Fruit fly (Drosophila melanogaster) whole organism, embryonic: ENCODE data around the gene CG1785.

Experiments used
- CG10274 ChIP-seq: fragments of 200-800 bp; sonication (Bioruptor generic); optimal IDR thresholded peaks from 3 replicates; lab custom pipeline; 2017; ENCODE audit warnings: missing biosample characterization, mild to moderate bottlenecking, missing genetic modification characterization
- CG12659 ChIP-seq: fragments of 200-800 bp; sonication (Bioruptor generic); optimal IDR thresholded peaks from 3 replicates; lab custom pipeline; 2017; ENCODE audit warnings: mild to moderate bottlenecking, missing biosample characterization, missing genetic modification reagents, missing genetic modification characterization
- CG12744 ChIP-seq: fragments of 200-800 bp; sonication (Bioruptor generic); optimal IDR thresholded peaks from 2 replicates; lab custom pipeline; 2016; ENCODE audit warnings: missing biosample characterization, missing genetic modification characterization
- CG12769 ChIP-seq: fragments of 200-800 bp; sonication (Bioruptor generic); optimal IDR thresholded peaks from 2 replicates; lab custom pipeline; 2019; ENCODE audit warnings: missing biosample characterization, mild to moderate bottlenecking, missing genetic modification characterization, moderate library complexity
- CG13123 ChIP-seq: fragments of 200-800 bp; sonication (Bioruptor generic); optimal IDR thresholded peaks from 2 replicates; lab custom pipeline; 2016; ENCODE audit warnings: missing biosample characterization, missing genetic modification characterization
- CG13424 ChIP-seq: fragments of 200-800 bp; sonication (Bioruptor generic); optimal IDR thresholded peaks from 2 replicates; lab custom pipeline; 2019; ENCODE audit warnings: missing biosample characterization, mild to moderate bottlenecking, missing genetic modification characterization, moderate library complexity
- CG14667 ChIP-seq: fragments of 200-800 bp; sonication (Bioruptor generic); IDR thresholded peaks from 2 replicates; pipeline ENCODE4 v1.3.6; 2022; ENCODE audit warnings: missing biosample characterization, missing genetic modification characterization
- CG15696 ChIP-seq: fragments of 200-800 bp; sonication (Bioruptor generic); optimal IDR thresholded peaks from 2 replicates; lab custom pipeline; 2019; ENCODE audit warnings: missing biosample characterization, mild to moderate bottlenecking, missing genetic modification characterization, moderate library complexity
- CG17359 ChIP-seq: fragments of 200-800 bp; sonication (Bioruptor generic); optimal IDR thresholded peaks from 3 replicates; lab custom pipeline; 2018; ENCODE audit warnings: missing biosample characterization, mild to moderate bottlenecking, missing genetic modification characterization, moderate library complexity
- CG18476 ChIP-seq: fragments of 200-800 bp; sonication (Bioruptor generic); optimal IDR thresholded peaks from 2 replicates; lab custom pipeline; 2016; ENCODE audit warnings: missing biosample characterization, mild to moderate bottlenecking, missing genetic modification characterization
- CG18619 ChIP-seq: fragments of 200-800 bp; sonication (Bioruptor generic); optimal IDR thresholded peaks from 3 replicates; lab custom pipeline; 2017; ENCODE audit warnings: missing biosample characterization, mild to moderate bottlenecking, missing genetic modification characterization
- CG30431 ChIP-seq: fragments of 200-800 bp; sonication (Bioruptor generic); optimal IDR thresholded peaks from 2 replicates; lab custom pipeline; 2017; ENCODE audit warnings: missing biosample characterization, missing genetic modification characterization
- CG32767 ChIP-seq: fragments of 200-800 bp; sonication (Bioruptor generic); IDR thresholded peaks from 2 replicates; pipeline ENCODE4 v1.3.6; 2022; ENCODE audit warnings: missing biosample characterization, missing genetic modification characterization
- CG33213 ChIP-seq: fragments of 200-800 bp; sonication (Bioruptor generic); optimal IDR thresholded peaks from 3 replicates; lab custom pipeline; 2016; ENCODE audit warnings: missing biosample characterization, missing genetic modification characterization
- CG34376 ChIP-seq: fragments of 200-800 bp; sonication (Bioruptor generic); optimal IDR thresholded peaks from 2 replicates; lab custom pipeline; 2018; ENCODE audit warnings: missing biosample characterization, mild to moderate bottlenecking, missing genetic modification characterization
- CG3995 ChIP-seq: fragments of 200-800 bp; sonication (Bioruptor generic); optimal IDR thresholded peaks from 3 replicates; lab custom pipeline; 2016; ENCODE audit warnings: missing biosample characterization, missing genetic modification characterization
- CG4282 ChIP-seq: fragments of 200-800 bp; sonication (Bioruptor generic); optimal IDR thresholded peaks from 2 replicates; lab custom pipeline; 2016; ENCODE audit warnings: missing biosample characterization, missing genetic modification characterization
- CG6791 ChIP-seq: fragments of 200-800 bp; sonication (Bioruptor generic); IDR thresholded peaks from 3 replicates; pipeline ENCODE4 v1.3.6; 2022; ENCODE audit warnings: missing biosample characterization, missing genetic modification characterization; ENCODE audit not compliant: partially characterized antibody
- CG6854 ChIP-seq: fragments of 200-800 bp; sonication (Bioruptor generic); optimal IDR thresholded peaks from 3 replicates; lab custom pipeline; 2017; ENCODE audit warnings: missing biosample characterization, mild to moderate bottlenecking, missing genetic modification characterization
- CG7271 ChIP-seq: fragments of 200-800 bp; sonication (Bioruptor generic); optimal IDR thresholded peaks from 2 replicates; lab custom pipeline; 2018; ENCODE audit warnings: missing biosample characterization, mild to moderate bottlenecking, missing genetic modification characterization, moderate library complexity
- CG7786 ChIP-seq: fragments of 200-800 bp; sonication (Bioruptor generic); optimal IDR thresholded peaks from 2 replicates; lab custom pipeline; 2016; ENCODE audit warnings: missing biosample characterization, missing genetic modification characterization
- CG8089 ChIP-seq: fragments of 200-800 bp; sonication (Bioruptor generic); optimal IDR thresholded peaks from 3 replicates; lab custom pipeline; 2016; ENCODE audit warnings: missing biosample characterization, missing genetic modification characterization
- CG8290 ChIP-seq, 3 experiments: fragments of 200-800 bp; sonication (Bioruptor generic); optimal IDR thresholded peaks; 2 replicates each; lab custom pipeline; 2016 to 2019; ENCODE audit warnings: missing biosample characterization in 3 of 3, missing genetic modification characterization in 3 of 3, mild to moderate bottlenecking in 2 of 3, moderate library complexity in 1 of 3
- CoRest ChIP-seq: fragments of 200-800 bp; sonication (Bioruptor generic); optimal IDR thresholded peaks from 3 replicates; lab custom pipeline; 2018; ENCODE audit warnings: missing biosample characterization, mild to moderate bottlenecking, missing genetic modification characterization, moderate library complexity
- Dfd ChIP-seq, 2 experiments: fragments of >200 bp; optimal IDR thresholded peaks; 2 replicates each; lab custom pipeline; 2017; ENCODE audit warnings: missing biosample characterization in 2 of 2, missing genetic modification characterization in 2 of 2
- Fer3 ChIP-seq: fragments of 200-800 bp; sonication (Bioruptor generic); optimal IDR thresholded peaks from 2 replicates; lab custom pipeline; 2018; ENCODE audit warnings: missing biosample characterization, mild to moderate bottlenecking, missing genetic modification characterization, moderate library complexity
- Gug ChIP-seq: fragments of 200-800 bp; sonication (Bioruptor generic); IDR thresholded peaks from 4 replicates; pipeline ENCODE4 v1.3.6; 2022; ENCODE audit warnings: missing biosample characterization, missing genetic modification characterization
- HLH54F ChIP-seq: fragments of 200-800 bp; sonication (Bioruptor generic); optimal IDR thresholded peaks from 3 replicates; lab custom pipeline; 2016; ENCODE audit warnings: missing biosample characterization, missing genetic modification characterization
- Hmr ChIP-seq: fragments of 200-800 bp; sonication (Bioruptor generic); optimal IDR thresholded peaks from 3 replicates; lab custom pipeline; 2017; ENCODE audit warnings: mild to moderate bottlenecking, missing biosample characterization, missing genetic modification reagents, missing genetic modification characterization
- PHDP ChIP-seq: fragments of 200-800 bp; sonication (Bioruptor generic); optimal IDR thresholded peaks from 3 replicates; lab custom pipeline; 2018; ENCODE audit warnings: missing biosample characterization, mild to moderate bottlenecking, missing genetic modification characterization, moderate library complexity
- Ptx1 ChIP-seq: fragments of 200-800 bp; sonication (Bioruptor generic); IDR thresholded peaks from 2 replicates; pipeline ENCODE4 v1.3.6; 2022; ENCODE audit warnings: missing biosample characterization, missing genetic modification characterization
- Six4 ChIP-seq: fragments of 200-800 bp; sonication (Bioruptor generic); optimal IDR thresholded peaks from 2 replicates; lab custom pipeline; 2016; ENCODE audit warnings: missing biosample characterization, missing genetic modification characterization
- ara ChIP-seq: fragments of 200-800 bp; sonication (Bioruptor generic); IDR thresholded peaks from 2 replicates; pipeline ENCODE4 v1.3.6; 2022; ENCODE audit warnings: missing biosample characterization, missing genetic modification characterization
- bcd ChIP-seq: fragments of 200-800 bp; sonication (Bioruptor generic); optimal IDR thresholded peaks from 2 replicates; lab custom pipeline; 2017; ENCODE audit warnings: missing biosample characterization, mild to moderate bottlenecking, missing genetic modification characterization
- chn ChIP-seq: fragments of 200-800 bp; sonication (Bioruptor generic); optimal IDR thresholded peaks from 2 replicates; lab custom pipeline; 2016; ENCODE audit warnings: missing biosample characterization, missing genetic modification characterization
- cwo ChIP-seq: fragments of 200-800 bp; sonication (Bioruptor generic); optimal IDR thresholded peaks from 3 replicates; lab custom pipeline; 2017; ENCODE audit warnings: missing biosample characterization, missing genetic modification characterization, mild to moderate bottlenecking, moderate library complexity, missing genetic modification reagents
- disco-r ChIP-seq: fragments of 200-800 bp; sonication (Bioruptor generic); optimal IDR thresholded peaks from 2 replicates; lab custom pipeline; 2016; ENCODE audit warnings: missing biosample characterization, missing genetic modification characterization
- fru ChIP-seq: fragments of >200 bp; optimal IDR thresholded peaks from 2 replicates; lab custom pipeline; 2017
- gce ChIP-seq: fragments of 200-800 bp; sonication (Bioruptor generic); IDR thresholded peaks from 3 replicates; pipeline ENCODE4 v1.3.6; 2022; ENCODE audit warnings: missing biosample characterization, missing genetic modification characterization
- hkb ChIP-seq, 2 experiments: fragments of 200-800 bp in 1 of 2; fragments of >200 bp in 1 of 2; sonication (Bioruptor generic) in 1 of 2; IDR thresholded peaks in 1 of 2; optimal IDR thresholded peaks in 1 of 2; 2 replicates each; pipeline versions ENCODE4 v1.3.6 to Lab custom; 2017 to 2022; ENCODE audit warnings: missing biosample characterization in 1 of 2, missing genetic modification characterization in 1 of 2
- lab ChIP-seq: fragments of 200-800 bp; sonication (Bioruptor generic); optimal IDR thresholded peaks from 3 replicates; lab custom pipeline; 2017; ENCODE audit warnings: missing biosample characterization, missing genetic modification characterization, mild to moderate bottlenecking, moderate library complexity, missing genetic modification reagents
- phol ChIP-seq: fragments of 200-800 bp; sonication (Bioruptor generic); optimal IDR thresholded peaks from 3 replicates; lab custom pipeline; 2018; ENCODE audit warnings: missing biosample characterization, mild to moderate bottlenecking, missing genetic modification characterization, moderate library complexity
- psq ChIP-seq: fragments of 200-800 bp; sonication (Bioruptor generic); optimal IDR thresholded peaks from 2 replicates; lab custom pipeline; 2017; ENCODE audit warnings: missing biosample characterization, missing genetic modification characterization
- pzg ChIP-seq: fragments of 200-800 bp; sonication (Bioruptor generic); optimal IDR thresholded peaks from 3 replicates; lab custom pipeline; 2018; ENCODE audit warnings: missing biosample characterization, mild to moderate bottlenecking, missing genetic modification characterization, moderate library complexity
- salm ChIP-seq: fragments of 200-800 bp; sonication (Bioruptor generic); optimal IDR thresholded peaks from 2 replicates; lab custom pipeline; 2018; ENCODE audit warnings: missing biosample characterization, mild to moderate bottlenecking, missing genetic modification characterization
- sens-2 ChIP-seq: fragments of 200-800 bp; sonication (Bioruptor generic); IDR thresholded peaks from 2 replicates; pipeline ENCODE4 v1.3.6; 2022; ENCODE audit warnings: missing biosample characterization, missing genetic modification characterization
- tgo ChIP-seq: fragments of 200-800 bp; sonication (Bioruptor generic); IDR thresholded peaks from 3 replicates; pipeline ENCODE4 v1.3.6; 2022; ENCODE audit warnings: missing biosample characterization, missing genetic modification characterization
- trh ChIP-seq: fragments of 200-800 bp; sonication (Bioruptor generic); optimal IDR thresholded peaks from 2 replicates; lab custom pipeline; 2016; ENCODE audit warnings: missing biosample characterization, missing genetic modification characterization
- unc-4 ChIP-seq: fragments of 200-800 bp; sonication (Bioruptor generic); IDR thresholded peaks from 2 replicates; pipeline ENCODE4 v1.3.6; 2022; ENCODE audit warnings: missing biosample characterization, missing genetic modification characterization; ENCODE audit not compliant: partially characterized antibody
- zen2 ChIP-seq: fragments of 200-800 bp; sonication (Bioruptor generic); IDR thresholded peaks from 3 replicates; pipeline ENCODE4 v1.3.6; 2022; ENCODE audit warnings: missing biosample characterization, missing genetic modification characterization; ENCODE audit not compliant: partially characterized antibody

The CG1785 gene

DNA sequence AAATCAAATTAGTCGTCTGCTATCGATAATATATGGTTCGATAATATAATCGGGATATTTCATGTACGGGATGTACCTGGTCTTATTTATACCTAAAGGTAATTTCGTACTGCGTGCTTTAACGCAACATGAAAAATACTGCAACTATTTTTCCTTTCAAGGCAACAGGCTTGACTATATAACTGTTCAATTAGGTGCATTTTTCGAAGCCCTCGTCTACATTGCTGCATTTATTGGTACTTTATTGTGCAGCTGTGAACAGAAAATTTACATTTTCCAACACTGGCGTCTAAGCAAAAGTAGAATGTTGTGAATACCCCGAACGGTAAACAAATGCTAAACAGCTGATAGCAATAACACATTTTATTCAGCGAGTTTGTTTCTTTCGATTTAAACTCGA lies 24.7 kb upstream of the CG1785 start, which contains the start of the genes Ppt1 and Ogg1 (continued):
- no peak for TF ChIP-seq gce (GFP tag; lab: Robert Waterston, UW)
- TF ChIP-seq bcd = no peak
- TF ChIP-seq CG15696 = peak; percentile 16
- peak; percentile 48 for TF ChIP-seq CG34376 (GFP tag; lab: Kevin White, UChicago)
- TF ChIP-seq zen2 = no peak
- TF ChIP-seq Hmr (GFP tag; lab: Kevin White, UChicago) = peak; percentile 59
- no peak for TF ChIP-seq CG6854 (GFP tag; lab: Kevin White, UChicago)
- no peak for TF ChIP-seq salm (tag; lab: Kevin White, UChicago)
- no peak for TF ChIP-seq psq
- TF ChIP-seq CG13123 (GFP tag; lab: Kevin White, UChicago) = peak; percentile 43
- no peak for TF ChIP-seq ara (GFP tag; lab: Robert Waterston, UW)
- TF ChIP-seq CG14667 (GFP tag; lab: Robert Waterston, UW) = no peak
- TF ChIP-seq CG6791 (GFP tag; lab: Robert Waterston, UW) = peak; percentile 38; the same call in 1 of the 3 replicates
- no peak for TF ChIP-seq Dfd (GFP tag; optimal IDR thresholded peaks at IDR 0.05; lab: Kevin White, UChicago)
- no peak for TF ChIP-seq sens-2 (GFP tag; lab: Robert Waterston, UW)
- TF ChIP-seq trh = no peak
- no peak for TF ChIP-seq CG32767 (GFP tag; lab: Robert Waterston, UW)
- TF ChIP-seq unc-4 (GFP tag; lab: Robert Waterston, UW) = peak; percentile 61; the same call in 1 of the 2 replicates
- no peak for TF ChIP-seq CG18476 (GFP tag; lab: Kevin White, UChicago)
- peak; percentile 13 for TF ChIP-seq PHDP (tag; lab: Kevin White, UChicago)
- TF ChIP-seq disco-r (GFP tag; lab: Kevin White, UChicago) = no peak
- no peak for TF ChIP-seq CG18619
- TF ChIP-seq cwo (GFP tag; lab: Kevin White, UChicago) = peak; percentile 1
- no peak for TF ChIP-seq CG30431 (GFP tag; lab: Kevin White, UChicago)
- TF ChIP-seq Gug = peak; percentile 43; the same call in 2 of the 4 replicates
- peak; percentile 55 for TF ChIP-seq phol (tag; lab: Kevin White, UChicago)
- peak; percentile 58 for TF ChIP-seq lab (GFP tag; lab: Kevin White, UChicago)
- no peak for TF ChIP-seq CG10274 (GFP tag; lab: Kevin White, UChicago)
- peak; percentile 23 for TF ChIP-seq CG3995 (GFP tag; lab: Kevin White, UChicago)
- peak; percentile 30 for TF ChIP-seq CG8089 (GFP tag; lab: Kevin White, UChicago)
- peak; percentile 45 for TF ChIP-seq CG12769 (tag; lab: Kevin White, UChicago)
- peak; percentile 57 for TF ChIP-seq CG13424 (tag; lab: Kevin White, UChicago)
- peak; percentile 13 for TF ChIP-seq Fer3 (tag; lab: Kevin White, UChicago)
- peak; percentile 72 for TF ChIP-seq chn
- TF ChIP-seq hkb (optimal IDR thresholded peaks at IDR 0.05; lab: Kevin White, UChicago) = no peak
- peak; percentile 61; the same call in 1 of the 2 replicates for TF ChIP-seq hkb (GFP tag; IDR thresholded peaks at IDR 0.05; lab: Robert Waterston, UW)
- TF ChIP-seq fru = no peak
- peak; percentile 35 for TF ChIP-seq CG4282 (GFP tag; lab: Kevin White, UChicago)
- peak; percentile 52 for TF ChIP-seq Six4
- peak; percentile 41 for TF ChIP-seq CG17359
- TF ChIP-seq CG12744 (GFP tag; lab: Kevin White, UChicago) = no peak
- peak; percentile 42 for TF ChIP-seq CG7786 (GFP tag; lab: Kevin White, UChicago)
- peak; percentile 64 for TF ChIP-seq pzg (GFP tag; lab: Kevin White, UChicago)
- TF ChIP-seq HLH54F = peak; percentile 70
- no peak for TF ChIP-seq CG7271
- peak; percentile 39 for TF ChIP-seq CG12659 (GFP tag; lab: Kevin White, UChicago)
- TF ChIP-seq Ptx1 (GFP tag; lab: Robert Waterston, UW) = peak; percentile 67
- peak; percentile 65 for TF ChIP-seq CoRest
- peak; percentile 87 for TF ChIP-seq CG8290 (GFP tag; optimal IDR thresholded peaks at IDR 0.05; lab: Kevin White, UChicago)
- peak; percentile 76 to 80 for TF ChIP-seq CG8290 (tag; optimal IDR thresholded peaks at IDR 0.05; lab: Kevin White, UChicago)
- peak; percentile 33; the same call in 1 of the 3 replicates for TF ChIP-seq tgo
- TF ChIP-seq CG33213 (GFP tag; lab: Kevin White, UChicago) = peak; percentile 59
